Fruit fly (Drosophila melanogaster) whole organism, embryonic: ENCODE measurements around the gene MtnF.

Source experiments
- Aef1 ChIP-seq: fragments of 200-800 bp; sonication (Bioruptor generic); IDR thresholded peaks from 3 replicates; pipeline ENCODE4 v1.3.6; 2022; ENCODE audit warnings: missing biosample characterization, missing genetic modification characterization
- B-H2 ChIP-seq: fragments of 200-800 bp; sonication (Bioruptor generic); optimal IDR thresholded peaks from 2 replicates; lab custom pipeline; 2018; ENCODE audit warnings: missing biosample characterization, mild to moderate bottlenecking, missing genetic modification characterization
- CG12769 ChIP-seq: fragments of 200-800 bp; sonication (Bioruptor generic); optimal IDR thresholded peaks from 2 replicates; lab custom pipeline; 2019; ENCODE audit warnings: missing biosample characterization, mild to moderate bottlenecking, missing genetic modification characterization, moderate library complexity
- CG12942 ChIP-seq: fragments of 200-800 bp; sonication (Bioruptor generic); optimal IDR thresholded peaks from 3 replicates; lab custom pipeline; 2016; ENCODE audit warnings: missing biosample characterization, missing genetic modification characterization
- CG14441 ChIP-seq: fragments of 200-800 bp; sonication (Bioruptor generic); IDR thresholded peaks from 2 replicates; pipeline ENCODE4 v1.3.6; 2022; ENCODE audit warnings: missing biosample characterization, missing genetic modification characterization
- CG17328 ChIP-seq: fragments of 200-800 bp; sonication (Bioruptor generic); IDR thresholded peaks from 2 replicates; pipeline ENCODE4 v1.3.6; 2022; ENCODE audit warnings: missing biosample characterization, missing genetic modification characterization
- CG18764 ChIP-seq: fragments of 200-800 bp; sonication (Bioruptor generic); optimal IDR thresholded peaks from 3 replicates; lab custom pipeline; 2016; ENCODE audit warnings: missing biosample characterization, missing genetic modification characterization
- CG2712 ChIP-seq: fragments of 200-800 bp; optimal IDR thresholded peaks from 3 replicates; lab custom pipeline; 2019; ENCODE audit warnings: missing biosample characterization, mild to moderate bottlenecking, missing genetic modification characterization, moderate library complexity
- CG2889 ChIP-seq: fragments of 200-800 bp; sonication (Bioruptor generic); IDR thresholded peaks from 3 replicates; pipeline ENCODE4 v1.3.6; 2022; ENCODE audit warnings: missing biosample characterization, missing genetic modification characterization
- CG34376 ChIP-seq: fragments of 200-800 bp; sonication (Bioruptor generic); optimal IDR thresholded peaks from 2 replicates; lab custom pipeline; 2018; ENCODE audit warnings: missing biosample characterization, mild to moderate bottlenecking, missing genetic modification characterization
- CG4360 ChIP-seq: fragments of 200-800 bp; sonication (Bioruptor generic); IDR thresholded peaks from 2 replicates; pipeline ENCODE4 v1.3.6; 2022; ENCODE audit warnings: missing biosample characterization, missing genetic modification characterization
- CG4854 ChIP-seq: fragments of 200-800 bp; sonication (Bioruptor generic); optimal IDR thresholded peaks from 2 replicates; lab custom pipeline; 2016; ENCODE audit warnings: missing biosample characterization, missing genetic modification characterization, inconsistent platforms
- CG8281 ChIP-seq: fragments of 200-800 bp; sonication (Bioruptor generic); optimal IDR thresholded peaks from 2 replicates; lab custom pipeline; 2018; ENCODE audit warnings: missing biosample characterization, mild to moderate bottlenecking, missing genetic modification characterization, moderate library complexity
- D19B ChIP-seq: fragments of 200-800 bp; sonication (Bioruptor generic); optimal IDR thresholded peaks from 2 replicates; lab custom pipeline; 2017; ENCODE audit warnings: missing biosample characterization, mild to moderate bottlenecking, missing genetic modification characterization
- Deaf1 ChIP-seq: fragments of 200-800 bp; optimal IDR thresholded peaks from 3 replicates; lab custom pipeline; 2019; ENCODE audit warnings: missing biosample characterization, mild to moderate bottlenecking, missing genetic modification characterization, moderate library complexity
- Dip2 ChIP-seq: fragments of 200-800 bp; sonication (Bioruptor generic); IDR thresholded peaks from 2 replicates; pipeline ENCODE4 v1.3.6; 2022; ENCODE audit warnings: missing biosample characterization, missing genetic modification characterization
- Dll ChIP-seq: fragments of 200-800 bp; sonication (Bioruptor generic); IDR thresholded peaks from 4 replicates; pipeline ENCODE4 v1.3.6; 2022; ENCODE audit warnings: missing biosample characterization, missing genetic modification characterization; ENCODE audit not compliant: partially characterized antibody
- Dref ChIP-seq: fragments of 200-800 bp; sonication (Bioruptor generic); IDR thresholded peaks from 2 replicates; pipeline ENCODE4 v1.3.6; 2022; ENCODE audit warnings: missing biosample characterization, missing genetic modification characterization
- Elba2 ChIP-seq: fragments of 200-800 bp; sonication (Bioruptor generic); optimal IDR thresholded peaks from 3 replicates; lab custom pipeline; 2016; ENCODE audit warnings: missing biosample characterization, missing genetic modification characterization
- Ets97D ChIP-seq: fragments of 200-800 bp; sonication (Bioruptor generic); optimal IDR thresholded peaks from 3 replicates; lab custom pipeline; 2016; ENCODE audit warnings: missing biosample characterization, missing genetic modification characterization
- Hsf ChIP-seq: fragments of 200-800 bp; sonication (Bioruptor generic); optimal IDR thresholded peaks from 3 replicates; lab custom pipeline; 2016; ENCODE audit warnings: missing biosample characterization, missing genetic modification characterization
- MESR4 ChIP-seq: fragments of 200-800 bp; sonication (Bioruptor generic); optimal IDR thresholded peaks from 2 replicates; lab custom pipeline; 2018; ENCODE audit warnings: missing biosample characterization, mild to moderate bottlenecking, missing genetic modification characterization, moderate library complexity
- Optix ChIP-seq: fragments of 200-800 bp; sonication (Bioruptor generic); IDR thresholded peaks from 3 replicates; pipeline ENCODE4 v1.3.6; 2022; ENCODE audit warnings: missing biosample characterization, missing genetic modification characterization
- Ptx1 ChIP-seq: fragments of 200-800 bp; sonication (Bioruptor generic); IDR thresholded peaks from 2 replicates; pipeline ENCODE4 v1.3.6; 2022; ENCODE audit warnings: missing biosample characterization, missing genetic modification characterization
- Sox102F ChIP-seq: fragments of 200-800 bp; sonication (Bioruptor generic); optimal IDR thresholded peaks from 2 replicates; lab custom pipeline; 2018; ENCODE audit warnings: missing biosample characterization, mild to moderate bottlenecking, missing genetic modification characterization, moderate library complexity
- Sry-δ ChIP-seq: fragments of 200-800 bp; sonication (Bioruptor generic); optimal IDR thresholded peaks from 2 replicates; lab custom pipeline; 2016; ENCODE audit warnings: missing biosample characterization, missing genetic modification characterization
- Trl ChIP-seq, 3 experiments: fragments of >200 bp in 2 of 3; fragments of 200-800 bp in 1 of 3; sonication (Bioruptor generic) in 1 of 3; optimal IDR thresholded peaks; 2 replicates in 1 of 3; 3 replicates in 2 of 3; lab custom pipeline; 2016 to 2017; ENCODE audit warnings: missing biosample characterization in 1 of 3, missing genetic modification characterization in 1 of 3
- ac ChIP-seq: fragments of 200-800 bp; sonication (Bioruptor generic); optimal IDR thresholded peaks from 3 replicates; lab custom pipeline; 2017; ENCODE audit warnings: missing biosample characterization, mild to moderate bottlenecking, missing genetic modification characterization
- az2 ChIP-seq: fragments of 200-800 bp; sonication (Bioruptor generic); optimal IDR thresholded peaks from 3 replicates; lab custom pipeline; 2016; ENCODE audit warnings: missing biosample characterization, missing genetic modification characterization
- bsh ChIP-seq, 2 experiments: fragments of 200-800 bp; sonication (Bioruptor generic); optimal IDR thresholded peaks; 2 replicates each; lab custom pipeline; 2017 to 2018; ENCODE audit warnings: mild to moderate bottlenecking in 2 of 2, missing biosample characterization in 2 of 2, missing genetic modification characterization in 2 of 2, moderate library complexity in 1 of 2
- crc ChIP-seq: fragments of 200-800 bp; sonication (Bioruptor generic); optimal IDR thresholded peaks from 2 replicates; lab custom pipeline; 2016; ENCODE audit warnings: missing biosample characterization, missing genetic modification characterization
- gce ChIP-seq: fragments of 200-800 bp; sonication (Bioruptor generic); IDR thresholded peaks from 3 replicates; pipeline ENCODE4 v1.3.6; 2022; ENCODE audit warnings: missing biosample characterization, missing genetic modification characterization
- gcm ChIP-seq: fragments of 200-800 bp; sonication (Bioruptor generic); optimal IDR thresholded peaks from 2 replicates; lab custom pipeline; 2019; ENCODE audit warnings: missing biosample characterization, mild to moderate bottlenecking, missing genetic modification characterization, moderate library complexity
- gro ChIP-seq: fragments of 200-800 bp; sonication (Bioruptor generic); optimal IDR thresholded peaks from 2 replicates; lab custom pipeline; 2016; ENCODE audit warnings: missing biosample characterization, missing genetic modification characterization
- ham ChIP-seq: fragments of 200-800 bp; sonication (Bioruptor generic); IDR thresholded peaks from 2 replicates; pipeline ENCODE4 v1.3.6; 2022; ENCODE audit warnings: missing biosample characterization, missing genetic modification characterization
- hb ChIP-seq: fragments of 200-800 bp; sonication (Bioruptor generic); IDR thresholded peaks from 3 replicates; pipeline ENCODE4 v1.3.6; 2022; ENCODE audit warnings: missing biosample characterization, missing genetic modification characterization; ENCODE audit not compliant: partially characterized antibody
- ind ChIP-seq: fragments of 200-800 bp; sonication (Bioruptor generic); optimal IDR thresholded peaks from 3 replicates; lab custom pipeline; 2016; ENCODE audit warnings: missing biosample characterization, missing genetic modification characterization
- lola ChIP-seq, 3 experiments: fragments of >200 bp in 2 of 3; fragments of 200-800 bp in 1 of 3; sonication (Bioruptor generic) in 1 of 3; optimal IDR thresholded peaks; 2 replicates each; lab custom pipeline; 2017 to 2019; ENCODE audit warnings: missing biosample characterization in 3 of 3, missing genetic modification characterization in 3 of 3, mild to moderate bottlenecking in 1 of 3, moderate library complexity in 1 of 3
- nau ChIP-seq: fragments of 200-800 bp; sonication (Bioruptor generic); optimal IDR thresholded peaks from 3 replicates; lab custom pipeline; 2017; ENCODE audit warnings: missing biosample characterization, mild to moderate bottlenecking, missing genetic modification characterization, missing genetic modification reagents
- otp ChIP-seq: fragments of 200-800 bp; sonication (Bioruptor generic); IDR thresholded peaks from 3 replicates; pipeline ENCODE4, ENCODE4 v1.3.6; 2022; ENCODE audit warnings: missing biosample characterization, missing genetic modification characterization
- phol ChIP-seq: fragments of 200-800 bp; sonication (Bioruptor generic); optimal IDR thresholded peaks from 3 replicates; lab custom pipeline; 2018; ENCODE audit warnings: missing biosample characterization, mild to moderate bottlenecking, missing genetic modification characterization, moderate library complexity
- sens ChIP-seq: fragments of 200-800 bp; sonication (Bioruptor generic); peaks from one replicate; lab custom pipeline; 2016; ENCODE audit warnings: missing biosample characterization, missing genetic modification characterization
- sima ChIP-seq: fragments of 200-800 bp; sonication (Bioruptor generic); optimal IDR thresholded peaks from 2 replicates; lab custom pipeline; 2016; ENCODE audit warnings: missing biosample characterization, missing genetic modification characterization
- slou ChIP-seq: fragments of 200-800 bp; sonication (Bioruptor generic); optimal IDR thresholded peaks from 3 replicates; lab custom pipeline; 2016; ENCODE audit warnings: missing biosample characterization, missing genetic modification characterization
- sna ChIP-seq: fragments of 200-800 bp; sonication (Bioruptor generic); IDR thresholded peaks from 2 replicates; pipeline ENCODE4 v1.3.6; 2022; ENCODE audit warnings: missing biosample characterization, missing genetic modification characterization; ENCODE audit not compliant: partially characterized antibody
- sr ChIP-seq: fragments of 200-800 bp; sonication (Bioruptor generic); IDR thresholded peaks from 3 replicates; pipeline ENCODE4 v1.3.6; 2022; ENCODE audit warnings: missing biosample characterization, missing genetic modification characterization
- ssp ChIP-seq: fragments of 200-800 bp; sonication (Bioruptor generic); IDR thresholded peaks from 2 replicates; pipeline ENCODE4 v1.3.6; 2022; ENCODE audit warnings: missing biosample characterization, missing genetic modification characterization
- tgo ChIP-seq: fragments of 200-800 bp; sonication (Bioruptor generic); IDR thresholded peaks from 3 replicates; pipeline ENCODE4 v1.3.6; 2022; ENCODE audit warnings: missing biosample characterization, missing genetic modification characterization
- twi ChIP-seq: fragments of 200-800 bp; optimal IDR thresholded peaks from 2 replicates; lab custom pipeline; 2019; ENCODE audit warnings: missing biosample characterization, mild to moderate bottlenecking, missing genetic modification characterization, moderate library complexity

The MtnF gene

dm6 chr3R:24629877-24630808 is 4.8 kb downstream of the MtnF start, which contains the start of gene Wsck (continued):
- TF ChIP-seq phol (tag; lab: Kevin White, UChicago) (no peak), tgo (GFP tag; lab: Robert Waterston, UW) (no peak), Sry-δ (GFP tag; lab: Kevin White, UChicago) (peak; percentile 5), CG14441 (no peak), gro (GFP tag; lab: Kevin White, UChicago) (no peak), Dip2 (GFP tag; lab: Robert Waterston, UW) (no peak), CG2889 (GFP tag; lab: Robert Waterston, UW) (no peak), Deaf1 (tag; lab: Kevin White, UChicago) (no peak), ssp (no peak), D19B (no peak), twi (tag; lab: Kevin White, UChicago) (peak; percentile 31), slou (GFP tag; lab: Kevin White, UChicago) (no peak), sima (GFP tag; lab: Kevin White, UChicago) (no peak), CG2712 (no peak), Trl (optimal IDR thresholded peaks at IDR 0.05; lab: Kevin White, UChicago) (peak; percentile 51 to 74), Trl (GFP tag; optimal IDR thresholded peaks at IDR 0.05; lab: Kevin White, UChicago) (peak; percentile 14), CG4360 (GFP tag; lab: Robert Waterston, UW) (peak; percentile 90), sna (no peak), crc (no peak), Dll (0 out of 4 replicates have a peak, but pooled peaks have one; percentile 28), Optix (no peak), Dref (0 out of 2 replicates have a peak, but pooled peaks have one; percentile 24), otp (GFP tag; lab: Robert Waterston, UW) (peak; percentile 72; the same call in 1 of the 3 replicates), CG17328 (GFP tag; lab: Robert Waterston, UW) (no peak), CG12942 (GFP tag; lab: Kevin White, UChicago) (no peak), sr (no peak), ac (GFP tag; lab: Kevin White, UChicago) (peak; percentile 21), Hsf (no peak), B-H2 (no peak), CG18764 (GFP tag; lab: Kevin White, UChicago) (no peak), az2 (GFP tag; lab: Kevin White, UChicago) (no peak), Ets97D (GFP tag; lab: Kevin White, UChicago) (peak; percentile 2), ham (GFP tag; lab: Robert Waterston, UW) (no peak), CG34376 (GFP tag; lab: Kevin White, UChicago) (peak; percentile 18), Elba2 (GFP tag; lab: Kevin White, UChicago) (peak; percentile 95), Sox102F (GFP tag; lab: Kevin White, UChicago) (no peak), Ptx1 (no peak), gcm (GFP tag; lab: Kevin White, UChicago) (no peak), ind (no peak), MESR4 (peak; percentile 20), CG4854 (GFP tag; lab: Kevin White, UChicago) (no peak), CG8281 (tag; lab: Kevin White, UChicago) (no peak), nau (GFP tag; lab: Kevin White, UChicago) (no peak), Aef1 (peak; percentile 23; the same call in 1 of the 3 replicates), sens (GFP tag; lab: Kevin White, UChicago) (no peak), lola (GFP tag; optimal IDR thresholded peaks at IDR 0.05; lab: Kevin White, UChicago) (no peak), gce (GFP tag; lab: Robert Waterston, UW) (no peak), hb (GFP tag; lab: Robert Waterston, UW) (no peak), bsh (GFP tag; optimal IDR thresholded peaks at IDR 0.05; lab: Kevin White, UChicago) (no peak), CG12769 (tag; lab: Kevin White, UChicago) (no peak)
